Worm (Caenorhabditis elegans) whole organism, L1 larva: ENCODE results near the gene F59A1.6.
A peak's percentile ranks its signal among the peaks of the same experiment; 100 is the strongest.

Experiments
- F16B12.6 ChIP-seq: fragments of 150-350 bp; optimal IDR thresholded peaks from 2 replicates; lab custom pipeline; 2014; ENCODE audit warnings: missing biosample characterization, missing genetic modification characterization
- ama-1 ChIP-seq: fragments of 150-350 bp; optimal IDR thresholded peaks from 2 replicates; lab custom pipeline; 2014
- blmp-1 ChIP-seq: fragments of 150-350 bp; optimal IDR thresholded peaks from 2 replicates; lab custom pipeline; 2014; ENCODE audit warnings: missing biosample characterization, missing genetic modification characterization
- ceh-63 ChIP-seq: fragments of 200-800 bp; sonication (Bioruptor generic); optimal IDR thresholded peaks from 2 replicates; lab custom pipeline; 2018; ENCODE audit warnings: mild to moderate bottlenecking, missing genetic modification characterization, missing compliant biosample characterization
- ceh-88 ChIP-seq: fragments of 200-800 bp; sonication (Bioruptor generic); IDR thresholded peaks from 2 replicates; pipeline ENCODE4 v1.3.6; 2022; ENCODE audit warnings: missing genetic modification characterization, missing compliant biosample characterization
- ces-1 ChIP-seq: fragments of 150-350 bp; optimal IDR thresholded peaks from 2 replicates; lab custom pipeline; 2014; ENCODE audit warnings: missing biosample characterization, missing genetic modification reagents, missing genetic modification characterization
- egl-13 ChIP-seq: sonication (generic microtip); optimal IDR thresholded peaks from 2 replicates; lab custom pipeline; 2016; ENCODE audit warnings: missing genotype, missing genetic modification reagents, missing genetic modification characterization, missing compliant biosample characterization
- elt-2 ChIP-seq: sonication (generic microtip); optimal IDR thresholded peaks from 2 replicates; lab custom pipeline; 2016; ENCODE audit warnings: missing genetic modification characterization, mild to moderate bottlenecking, inconsistent platforms, missing compliant biosample characterization, missing genetic modification reagents
- ets-5 ChIP-seq: fragments of 200-800 bp; sonication (Bioruptor generic); IDR thresholded peaks from 2 replicates; pipeline ENCODE4 v1.3.6; 2022; ENCODE audit warnings: missing genetic modification characterization, missing compliant biosample characterization
- fkh-8 ChIP-seq: sonication (generic microtip); optimal IDR thresholded peaks from 2 replicates; lab custom pipeline; 2016; ENCODE audit warnings: mild to moderate bottlenecking, missing genetic modification characterization, missing compliant biosample characterization
- grh-1 ChIP-seq: fragments of 200-800 bp; sonication (Bioruptor generic); IDR thresholded peaks from 2 replicates; pipeline ENCODE4 v1.3.6; 2022; ENCODE audit warnings: missing genetic modification reagents, missing genetic modification characterization, missing compliant biosample characterization
- hlh-17 ChIP-seq: fragments of 200-800 bp; sonication (Bioruptor generic); optimal IDR thresholded peaks from 2 replicates; lab custom pipeline; 2018; ENCODE audit warnings: missing genetic modification characterization, mild to moderate bottlenecking, missing compliant biosample characterization, moderate library complexity, borderline replicate concordance
- hlh-4 ChIP-seq: sonication (generic microtip); optimal IDR thresholded peaks from 2 replicates; lab custom pipeline; 2016; ENCODE audit warnings: mild to moderate bottlenecking, missing genetic modification characterization, missing compliant biosample characterization
- hpl-2 ChIP-seq: fragments of 150-350 bp; optimal IDR thresholded peaks from 2 replicates; lab custom pipeline; 2014; ENCODE audit warnings: missing biosample characterization, missing genetic modification reagents, missing genetic modification characterization
- irx-1 ChIP-seq: sonication (generic microtip); optimal IDR thresholded peaks from 2 replicates; lab custom pipeline; 2016; ENCODE audit warnings: missing genetic modification characterization, missing compliant biosample characterization
- isw-1 ChIP-seq: fragments of 200-800 bp; sonication (Bioruptor generic); IDR thresholded peaks from 2 replicates; pipeline ENCODE4 v1.3.6; 2022; ENCODE audit warnings: missing genetic modification characterization, missing compliant biosample characterization
- jun-1 ChIP-seq: fragments of 150-350 bp; optimal IDR thresholded peaks from 2 replicates; lab custom pipeline; 2014; ENCODE audit warnings: missing biosample characterization, missing genetic modification reagents, missing genetic modification characterization
- lin-13 ChIP-seq: fragments of 150-350 bp; optimal IDR thresholded peaks from 2 replicates; lab custom pipeline; 2014; ENCODE audit warnings: missing biosample characterization, missing genetic modification reagents, missing genetic modification characterization
- lin-14 ChIP-seq: fragments of 200-800 bp; sonication (Bioruptor generic); optimal IDR thresholded peaks from 2 replicates; lab custom pipeline; 2018; ENCODE audit warnings: mild to moderate bottlenecking, missing genetic modification characterization, moderate library complexity, missing compliant biosample characterization
- lin-15B ChIP-seq: fragments of 150-350 bp; sonication (generic microtip); optimal IDR thresholded peaks from 3 replicates; lab custom pipeline; 2014; ENCODE audit warnings: missing biosample characterization, missing genetic modification characterization
- lin-35 ChIP-seq, 2 experiments: fragments of 150-350 bp; optimal IDR thresholded peaks; 2 replicates each; lab custom pipeline; 2014; ENCODE audit warnings: missing biosample characterization in 2 of 2, missing genetic modification characterization in 2 of 2, missing genetic modification reagents in 2 of 2
- lsy-2 ChIP-seq, 2 experiments: fragments of 150-350 bp; optimal IDR thresholded peaks; 2 replicates each; lab custom pipeline; 2014; ENCODE audit warnings: missing biosample characterization in 2 of 2, missing genetic modification characterization in 2 of 2
- mdl-1 ChIP-seq, 2 experiments: fragments of 150-350 bp; optimal IDR thresholded peaks; 2 replicates each; lab custom pipeline; 2014 to 2017; ENCODE audit warnings: missing biosample characterization in 2 of 2, missing genetic modification characterization in 2 of 2, inconsistent platforms in 1 of 2
- mep-1 ChIP-seq: fragments of 150-350 bp; optimal IDR thresholded peaks from 2 replicates; lab custom pipeline; 2014; ENCODE audit warnings: missing biosample characterization, missing genetic modification characterization
- nhr-12 ChIP-seq: sonication (generic microtip); optimal IDR thresholded peaks from 2 replicates; lab custom pipeline; 2017; ENCODE audit warnings: missing biosample characterization, missing genetic modification characterization
- nhr-19 ChIP-seq: fragments of 200-800 bp; sonication (Bioruptor generic); conservative IDR thresholded peaks from 2 replicates; pipeline ENCODE4 v1.3.6; 2022; ENCODE audit warnings: missing genetic modification characterization, missing compliant biosample characterization
- nhr-20 ChIP-seq: sonication (generic microtip); optimal IDR thresholded peaks from 2 replicates; lab custom pipeline; 2016; ENCODE audit warnings: mild to moderate bottlenecking, missing genetic modification characterization, missing compliant biosample characterization
- nhr-28 ChIP-seq: fragments of 150-350 bp; optimal IDR thresholded peaks from 2 replicates; lab custom pipeline; 2014; ENCODE audit warnings: missing biosample characterization, missing genetic modification characterization
- nhr-76 ChIP-seq: sonication (generic microtip); optimal IDR thresholded peaks from 2 replicates; lab custom pipeline; 2017; ENCODE audit warnings: missing biosample characterization, missing genetic modification characterization
- nhr-85 ChIP-seq: sonication (generic microtip); peaks from one replicate; lab custom pipeline; 2016; ENCODE audit warnings: missing genetic modification characterization, inconsistent platforms, missing compliant biosample characterization
- nhr-90 ChIP-seq: sonication (generic microtip); optimal IDR thresholded peaks from 2 replicates; lab custom pipeline; 2016; ENCODE audit warnings: mild to moderate bottlenecking, missing genetic modification characterization, missing compliant biosample characterization; ENCODE audit not compliant: poor library complexity
- pax-3 ChIP-seq: fragments of 200-800 bp; sonication (Bioruptor generic); optimal IDR thresholded peaks from 2 replicates; lab custom pipeline; 2018; ENCODE audit warnings: mild to moderate bottlenecking, missing genetic modification characterization, moderate library complexity, missing compliant biosample characterization
- pqm-1 ChIP-seq: sonication (generic microtip); optimal IDR thresholded peaks from 3 replicates; lab custom pipeline; 2017; ENCODE audit warnings: missing biosample characterization, missing genetic modification characterization
- snu-23 ChIP-seq: sonication (generic microtip); optimal IDR thresholded peaks from 2 replicates; lab custom pipeline; 2016; ENCODE audit warnings: missing genetic modification characterization, missing compliant biosample characterization
- sox-4 ChIP-seq: sonication (generic microtip); optimal IDR thresholded peaks from 2 replicates; lab custom pipeline; 2016; ENCODE audit warnings: missing genetic modification characterization, missing compliant biosample characterization
- sup-37 ChIP-seq: fragments of 200-800 bp; sonication (Bioruptor generic); optimal IDR thresholded peaks from 2 replicates; lab custom pipeline; 2018; ENCODE audit warnings: mild to moderate bottlenecking, missing genetic modification characterization, missing compliant biosample characterization
- unc-130 ChIP-seq: fragments of 150-350 bp; optimal IDR thresholded peaks from 2 replicates; lab custom pipeline; 2017; ENCODE audit warnings: missing biosample characterization, missing genetic modification characterization, inconsistent platforms
- unc-30 ChIP-seq: sonication (generic microtip); optimal IDR thresholded peaks from 2 replicates; lab custom pipeline; 2017; ENCODE audit warnings: missing biosample characterization, missing genetic modification characterization
- unc-62 ChIP-seq: fragments of 150-350 bp; optimal IDR thresholded peaks from 2 replicates; lab custom pipeline; 2014; ENCODE audit warnings: missing biosample characterization, missing genetic modification reagents, missing genetic modification characterization
- unc-98 ChIP-seq: fragments of 200-800 bp; sonication (Bioruptor generic); IDR thresholded peaks from 2 replicates; pipeline ENCODE4 v1.3.6; 2022; ENCODE audit warnings: missing genetic modification characterization, missing compliant biosample characterization
- xbp-1 ChIP-seq: sonication (generic microtip); optimal IDR thresholded peaks from 2 replicates; lab custom pipeline; 2016; ENCODE audit warnings: missing genetic modification characterization, missing compliant biosample characterization
- zag-1 ChIP-seq: fragments of 150-350 bp; optimal IDR thresholded peaks from 2 replicates; lab custom pipeline; 2014; ENCODE audit warnings: missing biosample characterization, missing genetic modification characterization
- zip-4 ChIP-seq: fragments of 200-800 bp; sonication (Bioruptor generic); optimal IDR thresholded peaks from 2 replicates; lab custom pipeline; 2018; ENCODE audit warnings: mild to moderate bottlenecking, missing genetic modification characterization, moderate library complexity, missing compliant biosample characterization
- ztf-11 ChIP-seq, 2 experiments: sonication (generic microtip); optimal IDR thresholded peaks; 2 replicates each; lab custom pipeline; 2016 to 2017; ENCODE audit warnings: missing genetic modification characterization in 2 of 2, missing biosample characterization in 1 of 2, missing compliant biosample characterization in 1 of 2

Gene F59A1.6

DNA sequence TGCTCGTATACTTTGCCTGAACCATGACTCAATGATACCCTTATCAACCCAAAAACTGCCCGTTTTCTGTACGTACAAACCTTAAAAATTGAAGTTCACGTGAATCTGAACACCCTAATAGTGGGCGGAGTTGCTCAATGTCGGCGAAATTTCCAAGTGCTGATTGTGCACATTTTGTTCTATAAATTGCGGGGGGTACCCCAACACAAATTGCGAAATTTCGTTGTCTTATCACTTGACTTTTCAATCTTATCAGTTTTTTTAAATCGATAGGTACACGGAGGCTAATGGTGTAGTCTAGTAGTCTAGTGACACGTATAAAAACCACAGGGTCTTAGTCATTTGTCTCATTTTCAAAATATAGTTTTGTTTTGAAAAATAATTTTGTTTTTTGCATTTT, 25.7 kb upstream of the F59A1.6 start, which contains the start of gene fbxa-108:
fbxa-108 (minus strand) TSS at position 158 of the 400 bp plus-strand sequence.
- TF ChIP-seq blmp-1 (tag; lab: Kevin White, UChicago) (no peak), mdl-1 (tag; optimal IDR thresholded peaks at IDR 0.05; lab: Kevin White, UChicago) (peak in 1 of 2 experiments; percentile 52), egl-13 (tag; lab: Kevin White, UChicago) (no peak), unc-62 (GFP tag; lab: Kevin White, UChicago) (no peak), nhr-28 (no peak), sox-4 (tag; lab: Kevin White, UChicago) (no peak), ztf-11 (tag; optimal IDR thresholded peaks at IDR 0.05; lab: Kevin White, UChicago) (no peak), irx-1 (no peak), pqm-1 (tag; lab: Kevin White, UChicago) (peak; percentile 94), ceh-88 (GFP tag; lab: Robert Waterston, UW) (no peak), ets-5 (GFP tag; lab: Robert Waterston, UW) (no peak), nhr-12 (tag; lab: Kevin White, UChicago) (no peak), lin-15B (tag; lab: Kevin White, UChicago) (no peak), zag-1 (tag; lab: Kevin White, UChicago) (no peak), unc-98 (no peak), lin-13 (GFP tag; lab: Kevin White, UChicago) (no peak), hlh-17 (GFP tag; lab: Kevin White, UChicago) (no peak), mep-1 (no peak), jun-1 (tag; lab: Kevin White, UChicago) (peak; percentile 24), F16B12.6 (tag; lab: Kevin White, UChicago) (no peak), ces-1 (GFP tag; lab: Kevin White, UChicago) (no peak), nhr-20 (tag; lab: Kevin White, UChicago) (peak; percentile 64), elt-2 (tag; lab: Kevin White, UChicago) (peak; percentile 99), zip-4 (GFP tag; lab: Kevin White, UChicago) (peak; percentile 20), pax-3 (tag; lab: Kevin White, UChicago) (no peak), grh-1 (GFP tag; lab: Robert Waterston, UW) (no peak), xbp-1 (tag; lab: Kevin White, UChicago) (no peak), ceh-63 (GFP tag; lab: Kevin White, UChicago) (no peak), nhr-19 (GFP tag; lab: Robert Waterston, UW) (peak; percentile 36), unc-130 (tag; lab: Kevin White, UChicago) (no peak), nhr-90 (peak; percentile 65), nhr-85 (tag; lab: Kevin White, UChicago) (no peak), snu-23 (GFP tag; lab: Kevin White, UChicago) (no peak), lin-35 (GFP tag; optimal IDR thresholded peaks at IDR 0.05; lab: Kevin White, UChicago) (peak in 1 of 2 experiments; percentile 40), nhr-76 (tag; lab: Kevin White, UChicago) (no peak), hlh-4 (tag; lab: Kevin White, UChicago) (no peak), ama-1 (lab: Kevin White, UChicago) (no peak), hpl-2 (GFP tag; lab: Kevin White, UChicago) (peak; percentile 28)

DNA sequence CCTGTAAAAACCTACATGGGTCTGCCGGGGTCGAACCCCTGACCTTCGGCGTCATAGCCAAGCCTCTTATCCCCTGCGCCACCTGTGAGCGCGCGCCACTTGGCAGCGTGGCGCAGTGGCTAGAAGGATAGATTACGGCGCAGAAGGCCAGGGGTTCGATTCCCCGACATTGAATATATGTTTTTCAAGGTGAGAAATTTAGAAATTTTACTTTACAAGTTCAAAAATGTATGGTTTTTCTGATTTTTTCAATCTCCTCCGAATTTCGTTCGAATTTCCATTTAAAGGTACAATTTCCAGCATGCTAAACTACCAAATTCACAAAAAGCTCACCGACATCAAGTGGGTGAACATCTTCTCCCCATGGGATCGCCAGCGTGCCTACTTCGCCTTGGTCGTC, 24.9 kb upstream of the F59A1.6 start, which contains the start of gene dgat-2:
dgat-2 (plus strand) TSS at position 301 of the 400 bp plus-strand sequence.
- TF ChIP-seq ces-1 (GFP tag; lab: Kevin White, UChicago) (no peak), unc-30 (no peak), fkh-8 (tag; lab: Kevin White, UChicago) (no peak), lin-14 (GFP tag; lab: Kevin White, UChicago) (no peak), isw-1 (GFP tag; lab: Robert Waterston, UW) (no peak), lin-13 (GFP tag; lab: Kevin White, UChicago) (no peak), hlh-4 (tag; lab: Kevin White, UChicago) (no peak), lsy-2 (tag; optimal IDR thresholded peaks at IDR 0.05; lab: Kevin White, UChicago) (no peak), snu-23 (GFP tag; lab: Kevin White, UChicago) (no peak), irx-1 (no peak), sup-37 (GFP tag; lab: Kevin White, UChicago) (no peak)
